Worm (Caenorhabditis elegans) whole organism, young adult: ENCODE results near the gene lmtr-3.

Source experiments
- F33H1.4 ChIP-seq: fragments of 200-800 bp; sonication (Bioruptor generic); IDR thresholded peaks from 2 replicates; pipeline ENCODE4 v1.3.6; 2022; ENCODE audit warnings: missing genetic modification reagents, missing genetic modification characterization, missing compliant biosample characterization
- F57A8.1 ChIP-seq: fragments of 200-800 bp; sonication (Bioruptor generic); optimal IDR thresholded peaks from 2 replicates; lab custom pipeline; 2018; ENCODE audit warnings: mild to moderate bottlenecking, missing genetic modification characterization, moderate library complexity, missing compliant biosample characterization
- lin-35 ChIP-seq, 3 experiments: fragments of 150-350 bp in 2 of 3; sonication (generic microtip) in 1 of 3; optimal IDR thresholded peaks; 2 replicates each; lab custom pipeline; 2014 to 2018; ENCODE audit warnings: missing biosample characterization in 3 of 3, missing genetic modification characterization in 3 of 3, missing genetic modification reagents in 3 of 3

DNA sequence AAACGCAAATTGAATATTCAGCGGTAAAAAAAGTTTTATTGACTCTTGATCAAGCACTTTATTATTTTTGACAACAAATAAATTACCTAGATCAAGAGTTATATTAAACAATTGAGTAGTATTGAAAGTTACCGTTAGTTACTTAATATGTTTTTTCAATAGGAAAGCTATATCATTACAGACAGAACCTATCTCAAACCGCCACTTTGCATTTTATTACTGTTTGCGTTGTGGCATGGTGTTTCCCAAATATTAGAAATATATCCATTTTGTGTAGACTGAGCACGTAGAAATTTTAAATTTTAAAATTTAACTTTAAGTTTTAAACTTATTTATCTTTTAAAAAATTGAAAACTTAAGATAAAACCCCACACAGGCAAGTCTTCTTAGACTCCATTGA, 19.6 kb upstream of the lmtr-3 start:
- TF ChIP-seq lin-35 (GFP tag; optimal IDR thresholded peaks at IDR 0.05; lab: Kevin White, UChicago) (no peak), F33H1.4 (GFP tag; lab: Robert Waterston, UW) (no peak), F57A8.1 (GFP tag; lab: Kevin White, UChicago) (no peak)
